Worm (Caenorhabditis elegans) whole organism, L2 larva: ENCODE results near the gene C47E12.2.

Source experiments
- C34F6.9 ChIP-seq: fragments of 150-350 bp; optimal IDR thresholded peaks from 2 replicates; lab custom pipeline; 2014; ENCODE audit warnings: missing biosample characterization, missing genetic modification characterization
- ZK546.5 ChIP-seq: sonication (generic microtip); optimal IDR thresholded peaks from 2 replicates; lab custom pipeline; 2017; ENCODE audit warnings: missing biosample characterization, missing genetic modification characterization
- blmp-1 ChIP-seq: sonication (generic microtip); optimal IDR thresholded peaks from 2 replicates; lab custom pipeline; 2017; ENCODE audit warnings: missing genetic modification characterization, mild to moderate bottlenecking, missing compliant biosample characterization, antibody characterized with exemption, moderate library complexity; ENCODE audit not compliant: insufficient read depth
- mab-5 ChIP-seq: fragments of 150-350 bp; optimal IDR thresholded peaks from 2 replicates; lab custom pipeline; 2014; ENCODE audit warnings: missing biosample characterization, missing genetic modification characterization
- nhr-11 ChIP-seq: fragments of 150-350 bp; optimal IDR thresholded peaks from 2 replicates; lab custom pipeline; 2014; ENCODE audit warnings: missing biosample characterization, missing genetic modification characterization
- nhr-237 ChIP-seq: fragments of 150-350 bp; optimal IDR thresholded peaks from 2 replicates; lab custom pipeline; 2014; ENCODE audit warnings: missing biosample characterization, missing genetic modification characterization
- nhr-25 ChIP-seq: fragments of 150-350 bp; sonication (generic microtip); optimal IDR thresholded peaks from 3 replicates; lab custom pipeline; 2014; ENCODE audit warnings: missing biosample characterization, missing genetic modification characterization
- nhr-6 ChIP-seq: fragments of 150-350 bp; optimal IDR thresholded peaks from 2 replicates; lab custom pipeline; 2014; ENCODE audit warnings: missing biosample characterization, missing genetic modification characterization
- peb-1 ChIP-seq: fragments of 150-350 bp; optimal IDR thresholded peaks from 2 replicates; lab custom pipeline; 2014; ENCODE audit warnings: missing biosample characterization, missing genetic modification characterization
- skn-1 ChIP-seq: sonication (generic microtip); optimal IDR thresholded peaks from 2 replicates; lab custom pipeline; 2017; ENCODE audit warnings: missing biosample characterization, missing genetic modification characterization
- unc-39 ChIP-seq: fragments of 150-350 bp; optimal IDR thresholded peaks from 2 replicates; lab custom pipeline; 2014; ENCODE audit warnings: missing biosample characterization, missing genetic modification characterization
- unc-62 ChIP-seq: fragments of 150-350 bp; optimal IDR thresholded peaks from 2 replicates; lab custom pipeline; 2014; ENCODE audit warnings: missing biosample characterization, missing genetic modification reagents, missing genetic modification characterization
- ztf-4 ChIP-seq: fragments of 150-350 bp; optimal IDR thresholded peaks from 2 replicates; lab custom pipeline; 2014; ENCODE audit warnings: missing biosample characterization, missing genetic modification characterization

ce11 chrIV:9989416-9989815, 13.9 kb downstream of the C47E12.2 start:
- TF ChIP-seq nhr-6 (tag; lab: Kevin White, UChicago), result no peak
- TF ChIP-seq nhr-25, result no peak
- TF ChIP-seq unc-62 (GFP tag; lab: Kevin White, UChicago), result no peak
- TF ChIP-seq blmp-1 (tag; lab: Kevin White, UChicago), result no peak
- TF ChIP-seq skn-1 (tag; lab: Kevin White, UChicago), result no peak
- TF ChIP-seq nhr-11 (tag; lab: Kevin White, UChicago), result no peak
- no peak for TF ChIP-seq nhr-237 (tag; lab: Kevin White, UChicago)
- TF ChIP-seq C34F6.9 (tag; lab: Kevin White, UChicago), result no peak
- no peak for TF ChIP-seq unc-39 (tag; lab: Kevin White, UChicago)
- TF ChIP-seq mab-5 (tag; lab: Kevin White, UChicago), result no peak
- TF ChIP-seq ZK546.5 (tag; lab: Kevin White, UChicago), result no peak
- TF ChIP-seq peb-1 (tag; lab: Kevin White, UChicago), result no peak
- no peak for TF ChIP-seq ztf-4 (tag; lab: Kevin White, UChicago)
